Worm (Caenorhabditis elegans) whole organism, L1 larva: ENCODE measurements around the gene C18G1.9.
A peak's percentile ranks its signal among the peaks of the same experiment; 100 is the strongest.
"Not testable (repeated sequence)": the region's sequence is repeated elsewhere in the genome, so short reads cannot be mapped to it uniquely, and the experiment has no call there.

ENCODE experiments used
- C04F5.9 ChIP-seq: sonication (generic microtip); optimal IDR thresholded peaks from 2 replicates; lab custom pipeline; 2016; ENCODE audit warnings: missing genetic modification characterization, missing compliant biosample characterization
- C34B4.2 ChIP-seq: sonication (generic microtip); optimal IDR thresholded peaks from 2 replicates; lab custom pipeline; 2017; ENCODE audit warnings: mild to moderate bottlenecking, missing genetic modification characterization, missing compliant biosample characterization
- Y116A8C.19 ChIP-seq: sonication (generic microtip); optimal IDR thresholded peaks from 2 replicates; lab custom pipeline; 2016; ENCODE audit warnings: missing compliant biosample characterization, missing genetic modification characterization, borderline replicate concordance
- aha-1 ChIP-seq: fragments of 150-350 bp; optimal IDR thresholded peaks from 2 replicates; lab custom pipeline; 2014; ENCODE audit warnings: missing biosample characterization, missing genetic modification characterization
- alr-1 ChIP-seq: fragments of 200-800 bp; sonication (Bioruptor generic); optimal IDR thresholded peaks from 2 replicates; lab custom pipeline; 2018; ENCODE audit warnings: borderline replicate concordance, mild to moderate bottlenecking, missing genetic modification characterization, missing compliant biosample characterization
- ama-1 ChIP-seq: fragments of 150-350 bp; optimal IDR thresholded peaks from 2 replicates; lab custom pipeline; 2014
- blmp-1 ChIP-seq: fragments of 150-350 bp; optimal IDR thresholded peaks from 2 replicates; lab custom pipeline; 2014; ENCODE audit warnings: missing biosample characterization, missing genetic modification characterization
- ceh-88 ChIP-seq: fragments of 200-800 bp; sonication (Bioruptor generic); IDR thresholded peaks from 2 replicates; pipeline ENCODE4 v1.3.6; 2022; ENCODE audit warnings: missing genetic modification characterization, missing compliant biosample characterization
- ces-1 ChIP-seq: fragments of 150-350 bp; optimal IDR thresholded peaks from 2 replicates; lab custom pipeline; 2014; ENCODE audit warnings: missing biosample characterization, missing genetic modification reagents, missing genetic modification characterization
- dpl-1 ChIP-seq, 3 experiments: fragments of 150-350 bp in 2 of 3; sonication (generic microtip) in 1 of 3; optimal IDR thresholded peaks; 2 replicates each; lab custom pipeline; 2014 to 2017; ENCODE audit warnings: missing biosample characterization in 3 of 3, missing genetic modification characterization in 3 of 3, missing genetic modification reagents in 3 of 3
- dsc-1 ChIP-seq: sonication (generic microtip); optimal IDR thresholded peaks from 2 replicates; lab custom pipeline; 2016; ENCODE audit warnings: mild to moderate bottlenecking, missing genetic modification characterization, missing compliant biosample characterization
- efl-1 ChIP-seq, 4 experiments: fragments of 150-350 bp; optimal IDR thresholded peaks in 3 of 4; peaks in 1 of 4; 1 replicate in 1 of 4; 2 replicates in 3 of 4; lab custom pipeline; 2014; ENCODE audit warnings: missing biosample characterization in 2 of 4, missing genetic modification characterization in 2 of 4, missing genetic modification reagents in 2 of 4
- egl-27 ChIP-seq, 2 experiments: fragments of 150-350 bp in 1 of 2; sonication (generic microtip); optimal IDR thresholded peaks; 3 replicates each; lab custom pipeline; 2017 to 2018; ENCODE audit warnings: missing biosample characterization in 2 of 2, missing genetic modification characterization in 2 of 2, missing genetic modification reagents in 2 of 2
- elt-2 ChIP-seq: sonication (generic microtip); optimal IDR thresholded peaks from 2 replicates; lab custom pipeline; 2016; ENCODE audit warnings: missing genetic modification characterization, mild to moderate bottlenecking, inconsistent platforms, missing compliant biosample characterization, missing genetic modification reagents
- elt-3 ChIP-seq, 6 experiments: fragments of 150-350 bp in 1 of 6; sonication (generic microtip); optimal IDR thresholded peaks; 2 replicates each; lab custom pipeline; 2017 to 2018; ENCODE audit warnings: missing biosample characterization in 6 of 6, missing genetic modification characterization in 6 of 6, inconsistent platforms in 1 of 6
- fkh-10 ChIP-seq: sonication (generic microtip); optimal IDR thresholded peaks from 2 replicates; lab custom pipeline; 2017; ENCODE audit warnings: missing biosample characterization, missing genetic modification reagents, missing genetic modification characterization
- fkh-4 ChIP-seq: sonication (generic microtip); optimal IDR thresholded peaks from 2 replicates; lab custom pipeline; 2016; ENCODE audit warnings: missing compliant biosample characterization, missing genetic modification characterization, borderline replicate concordance
- fos-1 ChIP-seq: fragments of 150-350 bp; optimal IDR thresholded peaks from 2 replicates; lab custom pipeline; 2014; ENCODE audit warnings: missing biosample characterization, missing genetic modification characterization
- isw-1 ChIP-seq: fragments of 200-800 bp; sonication (Bioruptor generic); IDR thresholded peaks from 2 replicates; pipeline ENCODE4 v1.3.6; 2022; ENCODE audit warnings: missing genetic modification characterization, missing compliant biosample characterization
- jun-1 ChIP-seq: fragments of 150-350 bp; optimal IDR thresholded peaks from 2 replicates; lab custom pipeline; 2014; ENCODE audit warnings: missing biosample characterization, missing genetic modification reagents, missing genetic modification characterization
- lin-13 ChIP-seq: fragments of 150-350 bp; optimal IDR thresholded peaks from 2 replicates; lab custom pipeline; 2014; ENCODE audit warnings: missing biosample characterization, missing genetic modification reagents, missing genetic modification characterization
- lin-14 ChIP-seq: fragments of 200-800 bp; sonication (Bioruptor generic); optimal IDR thresholded peaks from 2 replicates; lab custom pipeline; 2018; ENCODE audit warnings: mild to moderate bottlenecking, missing genetic modification characterization, moderate library complexity, missing compliant biosample characterization
- lin-35 ChIP-seq, 2 experiments: fragments of 150-350 bp; optimal IDR thresholded peaks; 2 replicates each; lab custom pipeline; 2014; ENCODE audit warnings: missing biosample characterization in 2 of 2, missing genetic modification characterization in 2 of 2, missing genetic modification reagents in 2 of 2
- lir-3 ChIP-seq: sonication (generic microtip); optimal IDR thresholded peaks from 2 replicates; lab custom pipeline; 2016; ENCODE audit warnings: mild to moderate bottlenecking, missing genetic modification characterization, moderate library complexity, missing compliant biosample characterization; ENCODE audit not compliant: poor library complexity
- mef-2 ChIP-seq: fragments of 150-350 bp; optimal IDR thresholded peaks from 2 replicates; lab custom pipeline; 2014; ENCODE audit warnings: missing biosample characterization, missing genetic modification characterization
- mep-1 ChIP-seq: fragments of 150-350 bp; optimal IDR thresholded peaks from 2 replicates; lab custom pipeline; 2014; ENCODE audit warnings: missing biosample characterization, missing genetic modification characterization
- nhr-12 ChIP-seq: sonication (generic microtip); optimal IDR thresholded peaks from 2 replicates; lab custom pipeline; 2017; ENCODE audit warnings: missing biosample characterization, missing genetic modification characterization
- nhr-20 ChIP-seq: sonication (generic microtip); optimal IDR thresholded peaks from 2 replicates; lab custom pipeline; 2016; ENCODE audit warnings: mild to moderate bottlenecking, missing genetic modification characterization, missing compliant biosample characterization
- nhr-71 ChIP-seq: sonication (generic microtip); optimal IDR thresholded peaks from 2 replicates; lab custom pipeline; 2016; ENCODE audit warnings: mild to moderate bottlenecking, missing genetic modification characterization, moderate library complexity, missing compliant biosample characterization
- nhr-76 ChIP-seq: sonication (generic microtip); optimal IDR thresholded peaks from 2 replicates; lab custom pipeline; 2017; ENCODE audit warnings: missing biosample characterization, missing genetic modification characterization
- pax-3 ChIP-seq: fragments of 200-800 bp; sonication (Bioruptor generic); optimal IDR thresholded peaks from 2 replicates; lab custom pipeline; 2018; ENCODE audit warnings: mild to moderate bottlenecking, missing genetic modification characterization, moderate library complexity, missing compliant biosample characterization
- rnt-1 ChIP-seq: sonication (generic microtip); optimal IDR thresholded peaks from 2 replicates; lab custom pipeline; 2016; ENCODE audit warnings: mild to moderate bottlenecking, missing genetic modification characterization, moderate library complexity, missing compliant biosample characterization
- skn-1 ChIP-seq: fragments of 150-350 bp; optimal IDR thresholded peaks from 2 replicates; lab custom pipeline; 2014; ENCODE audit warnings: missing biosample characterization, missing genetic modification characterization
- snpc-4 ChIP-seq: fragments of 150-350 bp; optimal IDR thresholded peaks from 2 replicates; lab custom pipeline; 2014; ENCODE audit warnings: missing biosample characterization, missing genetic modification characterization
- snu-23 ChIP-seq: sonication (generic microtip); optimal IDR thresholded peaks from 2 replicates; lab custom pipeline; 2016; ENCODE audit warnings: missing genetic modification characterization, missing compliant biosample characterization
- sox-4 ChIP-seq: sonication (generic microtip); optimal IDR thresholded peaks from 2 replicates; lab custom pipeline; 2016; ENCODE audit warnings: missing genetic modification characterization, missing compliant biosample characterization
- unc-30 ChIP-seq: sonication (generic microtip); optimal IDR thresholded peaks from 2 replicates; lab custom pipeline; 2017; ENCODE audit warnings: missing biosample characterization, missing genetic modification characterization
- unc-86 ChIP-seq: sonication (generic microtip); optimal IDR thresholded peaks from 2 replicates; lab custom pipeline; 2016; ENCODE audit warnings: missing genetic modification characterization, missing compliant biosample characterization
- unc-98 ChIP-seq: fragments of 200-800 bp; sonication (Bioruptor generic); IDR thresholded peaks from 2 replicates; pipeline ENCODE4 v1.3.6; 2022; ENCODE audit warnings: missing genetic modification characterization, missing compliant biosample characterization
- zag-1 ChIP-seq: fragments of 150-350 bp; optimal IDR thresholded peaks from 2 replicates; lab custom pipeline; 2014; ENCODE audit warnings: missing biosample characterization, missing genetic modification characterization
- ztf-11 ChIP-seq, 2 experiments: sonication (generic microtip); optimal IDR thresholded peaks; 2 replicates each; lab custom pipeline; 2016 to 2017; ENCODE audit warnings: missing genetic modification characterization in 2 of 2, missing biosample characterization in 1 of 2, missing compliant biosample characterization in 1 of 2

C18G1.9 gene

ce11 chrV:4775140-4775539 lies 5.6 kb upstream of the C18G1.9 start:
- no peak for TF ChIP-seq elt-2
- no peak for TF ChIP-seq rnt-1
- TF ChIP-seq dsc-1 (tag; lab: Kevin White, UChicago): no peak
- no peak for TF ChIP-seq nhr-12
- no peak for TF ChIP-seq ama-1
- TF ChIP-seq efl-1 (optimal IDR thresholded peaks at IDR 0.05; lab: Kevin White, UChicago): no peak
- TF ChIP-seq efl-1 (GFP tag; optimal IDR thresholded peaks at IDR 0.05 in 1 of 2; lab: Kevin White, UChicago): no peak
- TF ChIP-seq lin-14 (GFP tag; lab: Kevin White, UChicago): peak; percentile 24
- peak; percentile 47 for TF ChIP-seq unc-30 (tag; lab: Kevin White, UChicago)
- no peak for TF ChIP-seq unc-98 (GFP tag; lab: Robert Waterston, UW)

- TF ChIP-seq fkh-4 (tag; lab: Kevin White, UChicago) (no peak), jun-1 (tag; lab: Kevin White, UChicago) (no peak), lin-35 (GFP tag; optimal IDR thresholded peaks at IDR 0.05; lab: Kevin White, UChicago) (peak in 1 of 2 experiments; percentile 10), ceh-88 (no peak), ces-1 (GFP tag; lab: Kevin White, UChicago) (no peak), dpl-1 (GFP tag; optimal IDR thresholded peaks at IDR 0.05; lab: Kevin White, UChicago) (no peak), fos-1 (tag; lab: Kevin White, UChicago) (no peak), ztf-11 (tag; optimal IDR thresholded peaks at IDR 0.05; lab: Kevin White, UChicago) (no peak), elt-2 (peak; percentile 29), nhr-20 (tag; lab: Kevin White, UChicago) (no peak)
These were observed 945 bp upstream of the C18G1.9 start, which contains the start of gene elt-7 for ce11 chrV:4770408-4770947. elt-7 (plus strand) TSS chrV:4770670.

ce11 chrV:4766501-4766900 lies 3.0 kb downstream of the C18G1.9 start, which contains the start of gene C18G1.8:
C18G1.8 (minus strand) TSS chrV:4766601.
- no peak for TF ChIP-seq blmp-1
- TF ChIP-seq Y116A8C.19 (tag; lab: Kevin White, UChicago): no peak
- TF ChIP-seq lin-35 (GFP tag; optimal IDR thresholded peaks at IDR 0.05; lab: Kevin White, UChicago): no peak
- no peak for TF ChIP-seq mef-2 (tag; lab: Kevin White, UChicago)
- no peak for TF ChIP-seq snpc-4 (tag; lab: Kevin White, UChicago)
- TF ChIP-seq jun-1 (tag; lab: Kevin White, UChicago): no peak
- TF ChIP-seq ztf-11 (tag; optimal IDR thresholded peaks at IDR 0.05; lab: Kevin White, UChicago): no peak
- TF ChIP-seq C34B4.2 (tag; lab: Kevin White, UChicago): no peak
- no peak for TF ChIP-seq nhr-76
- TF ChIP-seq nhr-12: no peak
- TF ChIP-seq zag-1: no peak
- no peak for TF ChIP-seq unc-86 (tag; lab: Kevin White, UChicago)
- no peak for TF ChIP-seq aha-1 (tag; lab: Kevin White, UChicago)
- no peak for TF ChIP-seq skn-1 (tag; lab: Kevin White, UChicago)
- no peak for TF ChIP-seq lir-3
- TF ChIP-seq isw-1 (GFP tag; lab: Robert Waterston, UW): no peak
- TF ChIP-seq snu-23 (GFP tag; lab: Kevin White, UChicago): no peak
- no peak for TF ChIP-seq nhr-71 (tag; lab: Kevin White, UChicago)
- TF ChIP-seq mep-1: no peak

- TF ChIP-seq aha-1 (tag; lab: Kevin White, UChicago); lin-13 (GFP tag; lab: Kevin White, UChicago); C04F5.9 (tag; lab: Kevin White, UChicago): not testable (repeated sequence)
These were observed 8.9 kb downstream of the C18G1.9 start, which contains the start of gene bgnt-1.4 for ce11 chrV:4760674-4761073. bgnt-1.4 (plus strand) TSS chrV:4760974.

- TF ChIP-seq fkh-4 (tag; lab: Kevin White, UChicago) (no peak), lir-3 (no peak), snpc-4 (tag; lab: Kevin White, UChicago) (no peak), zag-1 (no peak), fkh-10 (no peak), elt-3 (tag; optimal IDR thresholded peaks at IDR 0.05; lab: Kevin White, UChicago) (no peak), skn-1 (tag; lab: Kevin White, UChicago) (no peak), unc-86 (tag; lab: Kevin White, UChicago) (no peak), sox-4 (no peak), efl-1 (optimal IDR thresholded peaks at IDR 0.05; lab: Kevin White, UChicago) (no peak), efl-1 (GFP tag; optimal IDR thresholded peaks at IDR 0.05 in 1 of 2; lab: Kevin White, UChicago) (no peak), alr-1 (tag; lab: Kevin White, UChicago) (no peak), egl-27 (tag; optimal IDR thresholded peaks at IDR 0.05; lab: Kevin White, UChicago) (no peak), pax-3 (no peak), mef-2 (tag; lab: Kevin White, UChicago) (no peak)
- TF ChIP-seq, all 84 proteins: peak for 0
These were observed 11.0 kb downstream of the C18G1.9 start for ce11 chrV:4758540-4758939.
